Worm (Caenorhabditis elegans) whole organism, L2 larva: ENCODE measurements around the gene T07E3.2.

Experiments
- C34F6.9 ChIP-seq: fragments of 150-350 bp; optimal IDR thresholded peaks from 2 replicates; lab custom pipeline; 2014; ENCODE audit warnings: missing biosample characterization, missing genetic modification characterization
- F13H6.1 ChIP-seq: sonication (generic microtip); optimal IDR thresholded peaks from 2 replicates; lab custom pipeline; 2016; ENCODE audit warnings: missing genetic modification characterization, missing compliant biosample characterization
- R02D3.7 ChIP-seq: fragments of 150-350 bp; optimal IDR thresholded peaks from 2 replicates; lab custom pipeline; 2014; ENCODE audit warnings: missing biosample characterization, missing genetic modification characterization
- Y55F3AM.14 ChIP-seq: fragments of 200-800 bp; sonication (Bioruptor generic); optimal IDR thresholded peaks from 2 replicates; lab custom pipeline; 2018; ENCODE audit warnings: mild to moderate bottlenecking, missing genetic modification characterization, missing compliant biosample characterization
- ZK546.5 ChIP-seq: sonication (generic microtip); optimal IDR thresholded peaks from 2 replicates; lab custom pipeline; 2017; ENCODE audit warnings: missing biosample characterization, missing genetic modification characterization
- alr-1 ChIP-seq: fragments of 150-350 bp; optimal IDR thresholded peaks from 2 replicates; lab custom pipeline; 2014; ENCODE audit warnings: missing biosample characterization, missing genetic modification characterization
- aly-2 ChIP-seq: fragments of 150-350 bp; optimal IDR thresholded peaks from 2 replicates; lab custom pipeline; 2014; ENCODE audit warnings: missing biosample characterization, missing genetic modification characterization
- ama-1 ChIP-seq: fragments of 150-350 bp; optimal IDR thresholded peaks from 2 replicates; lab custom pipeline; 2018; ENCODE audit warnings: inconsistent platforms
- blmp-1 ChIP-seq: sonication (generic microtip); optimal IDR thresholded peaks from 2 replicates; lab custom pipeline; 2017; ENCODE audit warnings: missing genetic modification characterization, mild to moderate bottlenecking, missing compliant biosample characterization, antibody characterized with exemption, moderate library complexity; ENCODE audit not compliant: insufficient read depth
- ceh-16 ChIP-seq: fragments of 150-350 bp; optimal IDR thresholded peaks from 2 replicates; lab custom pipeline; 2014; ENCODE audit warnings: missing biosample characterization, missing genetic modification characterization
- ceh-82 ChIP-seq: fragments of 150-350 bp; optimal IDR thresholded peaks from 2 replicates; lab custom pipeline; 2014; ENCODE audit warnings: missing biosample characterization, missing genetic modification characterization
- crh-2 ChIP-seq: sonication (generic microtip); optimal IDR thresholded peaks from 2 replicates; lab custom pipeline; 2017; ENCODE audit warnings: missing biosample characterization, missing genetic modification characterization
- dmd-4 ChIP-seq: sonication (generic microtip); optimal IDR thresholded peaks from 2 replicates; lab custom pipeline; 2017; ENCODE audit warnings: missing biosample characterization, missing genetic modification characterization
- egl-27 ChIP-seq: sonication (generic microtip); optimal IDR thresholded peaks from 3 replicates; lab custom pipeline; 2017; ENCODE audit warnings: missing biosample characterization, missing genetic modification reagents, missing genetic modification characterization
- elt-1 ChIP-seq: fragments of 150-350 bp; optimal IDR thresholded peaks from 2 replicates; lab custom pipeline; 2014; ENCODE audit warnings: missing biosample characterization, missing genetic modification characterization
- elt-3 ChIP-seq: sonication (generic microtip); optimal IDR thresholded peaks from 2 replicates; lab custom pipeline; 2017; ENCODE audit warnings: missing biosample characterization, missing genetic modification characterization
- fos-1 ChIP-seq: fragments of 150-350 bp; optimal IDR thresholded peaks from 2 replicates; lab custom pipeline; 2014; ENCODE audit warnings: missing biosample characterization, missing genetic modification characterization
- gmeb-1 ChIP-seq: fragments of 150-350 bp; optimal IDR thresholded peaks from 2 replicates; lab custom pipeline; 2014; ENCODE audit warnings: missing biosample characterization, missing genetic modification characterization
- lin-11 ChIP-seq: fragments of 150-350 bp; sonication (generic microtip); optimal IDR thresholded peaks from 2 replicates; lab custom pipeline; 2014; ENCODE audit warnings: missing biosample characterization, missing genetic modification characterization, inconsistent platforms, mixed read lengths
- lin-13 ChIP-seq: fragments of 150-350 bp; optimal IDR thresholded peaks from 2 replicates; lab custom pipeline; 2014; ENCODE audit warnings: missing biosample characterization, missing genetic modification reagents, missing genetic modification characterization
- lin-39 ChIP-seq: fragments of 150-350 bp; optimal IDR thresholded peaks from 2 replicates; lab custom pipeline; 2014; ENCODE audit warnings: missing biosample characterization, missing genetic modification reagents, missing genetic modification characterization
- lsy-2 ChIP-seq, 2 experiments: fragments of 150-350 bp in 1 of 2; sonication (generic microtip) in 1 of 2; optimal IDR thresholded peaks; 2 replicates each; lab custom pipeline; 2014 to 2017; ENCODE audit warnings: missing biosample characterization in 2 of 2, missing genetic modification characterization in 2 of 2
- mab-5 ChIP-seq: fragments of 150-350 bp; optimal IDR thresholded peaks from 2 replicates; lab custom pipeline; 2014; ENCODE audit warnings: missing biosample characterization, missing genetic modification characterization
- mbf-1 ChIP-seq: sonication (generic microtip); optimal IDR thresholded peaks from 2 replicates; lab custom pipeline; 2017; ENCODE audit warnings: missing biosample characterization, missing genetic modification characterization
- mdl-1 ChIP-seq, 2 experiments: fragments of 150-350 bp in 1 of 2; sonication (generic microtip) in 1 of 2; optimal IDR thresholded peaks; 2 replicates each; lab custom pipeline; 2017; ENCODE audit warnings: missing biosample characterization in 2 of 2, missing genetic modification characterization in 2 of 2
- nhr-10 ChIP-seq: sonication (generic microtip); optimal IDR thresholded peaks from 2 replicates; lab custom pipeline; 2017; ENCODE audit warnings: missing biosample characterization, missing genetic modification characterization
- nhr-11 ChIP-seq: fragments of 150-350 bp; optimal IDR thresholded peaks from 2 replicates; lab custom pipeline; 2014; ENCODE audit warnings: missing biosample characterization, missing genetic modification characterization
- nhr-12 ChIP-seq: fragments of 150-350 bp; optimal IDR thresholded peaks from 2 replicates; lab custom pipeline; 2014; ENCODE audit warnings: missing biosample characterization, missing genetic modification characterization
- nhr-129 ChIP-seq: fragments of 150-350 bp; optimal IDR thresholded peaks from 2 replicates; lab custom pipeline; 2014; ENCODE audit warnings: missing biosample characterization, missing genetic modification characterization
- nhr-21 ChIP-seq: fragments of 150-350 bp; optimal IDR thresholded peaks from 2 replicates; lab custom pipeline; 2014; ENCODE audit warnings: missing biosample characterization, missing genetic modification characterization
- nhr-23 ChIP-seq: fragments of 150-350 bp; optimal IDR thresholded peaks from 2 replicates; lab custom pipeline; 2014; ENCODE audit warnings: missing biosample characterization, missing genetic modification reagents, missing genetic modification characterization
- nhr-25 ChIP-seq: fragments of 150-350 bp; sonication (generic microtip); optimal IDR thresholded peaks from 3 replicates; lab custom pipeline; 2014; ENCODE audit warnings: missing biosample characterization, missing genetic modification characterization
- nhr-6 ChIP-seq: fragments of 150-350 bp; optimal IDR thresholded peaks from 2 replicates; lab custom pipeline; 2014; ENCODE audit warnings: missing biosample characterization, missing genetic modification characterization
- nhr-77 ChIP-seq: fragments of 150-350 bp; optimal IDR thresholded peaks from 2 replicates; lab custom pipeline; 2014; ENCODE audit warnings: missing biosample characterization, missing genetic modification characterization
- peb-1 ChIP-seq: fragments of 150-350 bp; optimal IDR thresholded peaks from 2 replicates; lab custom pipeline; 2014; ENCODE audit warnings: missing biosample characterization, missing genetic modification characterization
- sem-4 ChIP-seq: fragments of 150-350 bp; optimal IDR thresholded peaks from 2 replicates; lab custom pipeline; 2014; ENCODE audit warnings: missing biosample characterization, missing genetic modification reagents, missing genetic modification characterization
- sma-3 ChIP-seq: sonication (generic microtip); optimal IDR thresholded peaks from 2 replicates; lab custom pipeline; 2016; ENCODE audit warnings: missing genetic modification reagents, missing genetic modification characterization, missing compliant biosample characterization
- sma-9 ChIP-seq, 2 experiments: fragments of 150-350 bp in 1 of 2; sonication (generic microtip) in 1 of 2; optimal IDR thresholded peaks; 2 replicates each; lab custom pipeline; 2014 to 2016; ENCODE audit warnings: missing genetic modification characterization in 2 of 2, mild to moderate bottlenecking in 1 of 2, missing biosample characterization in 1 of 2, missing compliant biosample characterization in 1 of 2, missing genetic modification reagents in 1 of 2, moderate library complexity in 1 of 2
- snpc-4 ChIP-seq: fragments of 150-350 bp; optimal IDR thresholded peaks from 2 replicates; lab custom pipeline; 2014; ENCODE audit warnings: missing biosample characterization, missing genetic modification characterization
- unc-39 ChIP-seq: fragments of 150-350 bp; optimal IDR thresholded peaks from 2 replicates; lab custom pipeline; 2014; ENCODE audit warnings: missing biosample characterization, missing genetic modification characterization
- unc-55 ChIP-seq: fragments of 150-350 bp; sonication (generic microtip); optimal IDR thresholded peaks from 3 replicates; lab custom pipeline; 2014; ENCODE audit warnings: missing biosample characterization, missing genetic modification reagents, missing genetic modification characterization
- unc-62 ChIP-seq: fragments of 150-350 bp; optimal IDR thresholded peaks from 2 replicates; lab custom pipeline; 2014; ENCODE audit warnings: missing biosample characterization, missing genetic modification reagents, missing genetic modification characterization
- zag-1 ChIP-seq: fragments of 150-350 bp; optimal IDR thresholded peaks from 2 replicates; lab custom pipeline; 2014; ENCODE audit warnings: missing biosample characterization, missing genetic modification characterization
- ztf-1 ChIP-seq: fragments of 200-800 bp; sonication (Bioruptor generic); conservative IDR thresholded peaks from 2 replicates; pipeline ENCODE4 v1.3.6; 2022; ENCODE audit warnings: missing genetic modification characterization, missing compliant biosample characterization
- ztf-11 ChIP-seq: sonication (generic microtip); optimal IDR thresholded peaks from 2 replicates; lab custom pipeline; 2017; ENCODE audit warnings: missing biosample characterization, missing genetic modification characterization
- ztf-4 ChIP-seq: fragments of 150-350 bp; optimal IDR thresholded peaks from 2 replicates; lab custom pipeline; 2014; ENCODE audit warnings: missing biosample characterization, missing genetic modification characterization

Gene T07E3.2

DNA sequence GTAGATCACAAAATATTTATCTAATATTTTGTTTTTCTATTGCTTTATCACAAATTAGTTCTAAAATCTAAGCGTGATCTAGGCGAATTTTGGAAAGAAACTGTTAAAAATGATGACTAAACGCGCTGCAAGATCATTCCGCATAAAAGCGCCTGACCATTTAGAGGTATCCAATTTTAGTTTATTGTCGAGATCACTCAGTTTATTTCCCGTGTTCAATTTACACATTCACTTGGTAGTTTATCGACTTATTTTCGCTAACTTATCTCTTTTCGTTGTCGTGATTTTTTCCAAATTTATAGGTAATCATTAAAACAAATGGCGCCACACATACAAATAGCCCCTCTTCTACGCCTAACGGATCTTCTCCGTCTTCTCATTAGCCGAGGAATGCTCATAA is at the start of gene T07E3.2:
Gene T07E3.2, plus strand, starts transcription at position 301 of the 400 bp plus-strand sequence.
- no peak for TF ChIP-seq Y55F3AM.14 (GFP tag; lab: Kevin White, UChicago)
- no peak for TF ChIP-seq ztf-1 (GFP tag; lab: Robert Waterston, UW)
- no peak for TF ChIP-seq nhr-6 (tag; lab: Kevin White, UChicago)
- no peak for TF ChIP-seq elt-1 (tag; lab: Kevin White, UChicago)
- TF ChIP-seq dmd-4, result no peak
- TF ChIP-seq ceh-16, result no peak
- no peak for TF ChIP-seq fos-1 (tag; lab: Kevin White, UChicago)
- TF ChIP-seq sma-3 (GFP tag; lab: Kevin White, UChicago), result no peak
- TF ChIP-seq ztf-11 (tag; lab: Kevin White, UChicago), result no peak
- TF ChIP-seq aly-2 (tag; lab: Kevin White, UChicago), result no peak
- TF ChIP-seq crh-2, result no peak
- TF ChIP-seq C34F6.9 (tag; lab: Kevin White, UChicago), result no peak
- no peak for TF ChIP-seq mdl-1 (tag; optimal IDR thresholded peaks at IDR 0.05; lab: Kevin White, UChicago)
- no peak for TF ChIP-seq nhr-77
- no peak for TF ChIP-seq zag-1 (tag; lab: Kevin White, UChicago)
- TF ChIP-seq lin-13 (GFP tag; lab: Kevin White, UChicago), result no peak
- TF ChIP-seq alr-1 (tag; lab: Kevin White, UChicago), result no peak
- TF ChIP-seq F13H6.1, result no peak
- no peak for TF ChIP-seq unc-39 (tag; lab: Kevin White, UChicago)
- TF ChIP-seq nhr-129, result no peak

- TF ChIP-seq sem-4 (tag; lab: Kevin White, UChicago), result no peak
- no peak for TF ChIP-seq unc-39 (tag; lab: Kevin White, UChicago)
- no peak for TF ChIP-seq mbf-1 (tag; lab: Kevin White, UChicago)
- no peak for TF ChIP-seq ztf-11 (tag; lab: Kevin White, UChicago)
- no peak for TF ChIP-seq unc-55
- TF ChIP-seq nhr-25 (tag; lab: Kevin White, UChicago), result no peak
- TF ChIP-seq elt-3, result no peak
- no peak for TF ChIP-seq nhr-77
- no peak for TF ChIP-seq lsy-2 (tag; optimal IDR thresholded peaks at IDR 0.05; lab: Kevin White, UChicago)
- no peak for TF ChIP-seq nhr-10 (tag; lab: Kevin White, UChicago)
- TF ChIP-seq sma-9 (GFP tag; optimal IDR thresholded peaks at IDR 0.05; lab: Kevin White, UChicago), result no peak
- no peak for TF ChIP-seq sma-9 (tag; optimal IDR thresholded peaks at IDR 0.05; lab: Kevin White, UChicago)
- no peak for TF ChIP-seq nhr-11 (tag; lab: Kevin White, UChicago)
Measured at ce11 chrIII:6856709-6857108, 49.8 kb upstream of the T07E3.2 start, which contains the start of gene zak-1. Gene zak-1, minus strand, starts transcription at chrIII:6856809.

DNA sequence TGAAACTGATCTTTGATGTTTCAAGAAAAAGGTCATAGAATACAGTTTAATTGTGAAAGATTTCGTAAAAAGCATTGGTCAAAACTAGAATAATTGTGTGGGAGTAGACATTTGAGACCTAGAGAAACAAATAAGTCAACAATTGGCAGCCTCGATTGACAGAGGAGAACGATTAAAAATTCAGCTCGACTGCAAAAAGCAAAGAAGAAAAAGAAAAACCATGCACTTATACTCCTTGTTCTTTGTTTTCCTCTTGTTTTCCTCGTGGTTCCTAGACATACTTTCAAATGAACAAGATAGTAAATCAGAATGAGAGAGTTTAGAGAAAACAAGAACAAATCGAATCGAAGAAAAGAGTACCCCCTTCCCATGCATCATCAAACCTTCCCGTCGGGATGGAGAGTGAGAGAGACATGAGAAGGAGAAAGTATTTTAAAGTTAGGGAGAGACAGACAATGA is 49.1 kb upstream of the T07E3.2 start:
- TF ChIP-seq elt-3 (no peak), ama-1 (lab: Kevin White, UChicago) (no peak), gmeb-1 (tag; lab: Kevin White, UChicago) (peak; percentile 61), nhr-25 (tag; lab: Kevin White, UChicago) (peak; percentile 33), crh-2 (peak; percentile 49), dmd-4 (no peak), mdl-1 (tag; optimal IDR thresholded peaks at IDR 0.05; lab: Kevin White, UChicago) (peak; percentile 2 to 43), alr-1 (tag; lab: Kevin White, UChicago) (no peak), ceh-82 (no peak), snpc-4 (tag; lab: Kevin White, UChicago) (no peak), nhr-11 (tag; lab: Kevin White, UChicago) (no peak), R02D3.7 (tag; lab: Kevin White, UChicago) (no peak), unc-55 (no peak), blmp-1 (tag; lab: Kevin White, UChicago) (peak; percentile 64), ZK546.5 (tag; lab: Kevin White, UChicago) (no peak), nhr-23 (no peak), unc-39 (tag; lab: Kevin White, UChicago) (no peak), peb-1 (tag; lab: Kevin White, UChicago) (no peak), Y55F3AM.14 (GFP tag; lab: Kevin White, UChicago) (no peak), nhr-10 (tag; lab: Kevin White, UChicago) (no peak), nhr-12 (tag; lab: Kevin White, UChicago) (no peak), sem-4 (tag; lab: Kevin White, UChicago) (no peak), ceh-16 (no peak), sma-3 (GFP tag; lab: Kevin White, UChicago) (no peak), egl-27 (tag; lab: Kevin White, UChicago) (no peak), ztf-4 (tag; lab: Kevin White, UChicago) (no peak), sma-9 (GFP tag; optimal IDR thresholded peaks at IDR 0.05; lab: Kevin White, UChicago) (peak; percentile 78), sma-9 (tag; optimal IDR thresholded peaks at IDR 0.05; lab: Kevin White, UChicago) (no peak), lsy-2 (tag; optimal IDR thresholded peaks at IDR 0.05; lab: Kevin White, UChicago) (peak in 1 of 2 experiments; percentile 55), nhr-129 (peak; percentile 85), mbf-1 (tag; lab: Kevin White, UChicago) (no peak), aly-2 (tag; lab: Kevin White, UChicago) (no peak), F13H6.1 (peak; percentile 73), lin-11 (tag; lab: Kevin White, UChicago) (no peak), nhr-21 (tag; lab: Kevin White, UChicago) (no peak), fos-1 (tag; lab: Kevin White, UChicago) (peak; percentile 93), unc-62 (GFP tag; lab: Kevin White, UChicago) (no peak), nhr-6 (tag; lab: Kevin White, UChicago) (no peak), C34F6.9 (tag; lab: Kevin White, UChicago) (peak; percentile 54), ztf-1 (GFP tag; lab: Robert Waterston, UW) (no peak), mab-5 (no peak), lin-39 (tag; lab: Kevin White, UChicago) (no peak)
